Fruit fly (Drosophila melanogaster) whole organism, pupa: ENCODE data around the gene EloA.

Experiments used
- CG12605 ChIP-seq: fragments of 200-800 bp; sonication (Bioruptor generic); IDR thresholded peaks from 2 replicates; pipeline ENCODE4 v1.3.6; 2022; ENCODE audit warnings: missing biosample characterization, missing genetic modification characterization
- CG15710 ChIP-seq: fragments of 200-800 bp; sonication (Bioruptor generic); optimal IDR thresholded peaks from 2 replicates; lab custom pipeline; 2018; ENCODE audit warnings: missing biosample characterization, mild to moderate bottlenecking, missing genetic modification characterization, moderate library complexity
- CG34367 ChIP-seq: fragments of 200-800 bp; sonication (Bioruptor generic); optimal IDR thresholded peaks from 2 replicates; lab custom pipeline; 2018; ENCODE audit warnings: missing biosample characterization, mild to moderate bottlenecking, missing genetic modification characterization
- CG8159 ChIP-seq: fragments of 200-800 bp; sonication (Bioruptor generic); optimal IDR thresholded peaks from 3 replicates; lab custom pipeline; 2018; ENCODE audit warnings: missing biosample characterization, mild to moderate bottlenecking, missing genetic modification characterization, moderate library complexity
- CG8301 ChIP-seq: fragments of 200-800 bp; sonication (Bioruptor generic); optimal IDR thresholded peaks from 2 replicates; lab custom pipeline; 2018; ENCODE audit warnings: missing biosample characterization, mild to moderate bottlenecking, missing genetic modification characterization
- D1 ChIP-seq: fragments of 200-800 bp; sonication (Bioruptor generic); optimal IDR thresholded peaks from 2 replicates; lab custom pipeline; 2018; ENCODE audit warnings: missing biosample characterization, mild to moderate bottlenecking, missing genetic modification characterization, moderate library complexity
- Pif1A ChIP-seq: fragments of 200-800 bp; sonication (Bioruptor generic); optimal IDR thresholded peaks from 3 replicates; lab custom pipeline; 2016; ENCODE audit warnings: missing biosample characterization, missing genetic modification characterization
- Snoo ChIP-seq: fragments of 200-800 bp; sonication (Bioruptor generic); optimal IDR thresholded peaks from 3 replicates; lab custom pipeline; 2017; ENCODE audit warnings: missing biosample characterization, mild to moderate bottlenecking, missing genetic modification characterization, inconsistent platforms

DNA sequence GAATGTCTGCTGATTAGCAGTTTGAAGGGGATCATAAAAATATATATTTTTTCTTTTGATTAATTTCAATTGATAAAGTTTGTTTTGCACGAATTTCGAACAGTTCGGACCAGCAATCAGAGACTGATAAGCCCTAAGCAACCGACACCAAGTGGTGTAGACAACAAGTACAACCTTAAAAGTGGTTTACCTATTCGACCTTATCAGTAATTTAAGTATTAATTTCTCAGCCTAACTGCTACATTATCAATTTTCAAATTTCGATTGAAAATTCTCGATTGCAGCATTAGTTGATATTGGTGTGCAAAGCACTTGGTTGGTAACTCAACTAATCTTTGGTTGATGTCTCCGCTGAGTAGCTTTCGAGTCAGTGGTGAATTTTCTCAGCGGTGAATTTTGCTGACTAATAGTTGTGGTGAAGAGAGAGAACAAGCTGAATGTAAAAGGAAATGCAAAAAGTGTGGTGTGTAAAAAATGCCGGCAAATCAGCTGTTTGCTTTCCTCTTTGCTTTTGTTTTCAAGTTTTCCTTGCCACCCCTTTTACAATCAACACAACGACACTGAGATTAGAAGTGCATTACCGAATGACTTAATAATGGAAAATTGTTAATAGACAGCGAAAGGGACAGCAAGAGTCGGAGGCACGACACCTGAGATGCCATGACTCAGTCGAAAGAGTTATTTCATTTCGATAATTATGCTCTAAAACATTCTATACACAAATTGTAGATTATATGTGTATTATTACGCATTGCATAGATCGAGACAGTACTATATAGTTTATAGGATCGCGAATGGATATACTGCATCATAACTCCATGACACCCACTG, 36.5 kb upstream of the EloA start:
- TF ChIP-seq D1 (tag; lab: Kevin White, UChicago) (no peak), Pif1A (no peak), CG34367 (no peak), CG12605 (GFP tag; lab: Robert Waterston, UW) (peak; percentile 76), CG8301 (tag; lab: Kevin White, UChicago) (peak; percentile 1), Snoo (tag; lab: Kevin White, UChicago) (no peak), CG8159 (tag; lab: Kevin White, UChicago) (no peak), CG15710 (tag; lab: Kevin White, UChicago) (no peak)
